Fruit fly (Drosophila melanogaster): ENCODE results near the gene CG2129.
A peak's percentile ranks its signal among the peaks of the same experiment; 100 is the strongest.

Gene CG2129

DNA sequence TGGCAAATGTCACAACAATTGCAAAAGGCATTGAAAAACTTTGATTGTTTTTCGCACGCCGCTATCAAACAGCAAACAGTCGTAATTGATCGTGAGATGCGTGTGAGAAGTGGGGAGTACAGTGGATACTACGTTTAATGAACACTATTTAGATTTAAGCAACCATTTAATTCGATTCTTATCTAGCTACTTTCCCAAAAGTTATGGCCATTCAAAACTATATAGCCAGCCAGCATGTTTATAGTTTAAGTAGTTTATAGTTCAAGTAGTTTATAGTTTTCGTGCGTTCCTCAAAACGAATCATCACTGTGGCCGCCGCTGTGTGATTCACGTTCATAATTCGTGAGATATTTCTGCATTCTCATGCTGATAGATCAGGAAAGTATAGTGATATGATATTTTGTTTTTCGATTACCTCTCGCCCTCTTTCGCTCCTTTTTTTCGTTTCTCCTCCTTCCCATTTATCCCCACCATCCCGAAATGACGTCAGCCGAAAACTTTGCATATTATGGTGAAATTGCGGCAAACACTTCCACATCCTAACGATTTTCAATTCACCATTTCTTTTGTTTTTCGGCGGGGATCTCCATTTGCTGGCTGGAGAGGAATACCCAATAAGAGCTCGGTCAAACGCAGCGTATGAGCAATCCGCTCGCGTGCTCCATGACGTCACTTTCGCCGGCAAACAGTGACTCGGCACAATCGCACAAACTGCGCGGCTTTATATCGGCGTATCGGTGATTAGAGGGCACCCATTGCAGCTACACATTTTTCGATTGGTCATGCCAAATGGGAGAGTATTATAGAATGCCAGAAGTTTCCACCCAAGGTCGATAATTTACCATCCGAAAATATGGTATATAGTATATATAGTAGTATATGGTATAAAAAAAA lies 32.0 kb upstream of the CG2129 start:
- TF ChIP-seq br (GFP tag; optimal IDR thresholded peaks at IDR 0.05) (peak; percentile 47), h (GFP tag; optimal IDR thresholded peaks at IDR 0.05) (peak; percentile 46), Abd-B (GFP tag; optimal IDR thresholded peaks at IDR 0.05) (no peak), fru (GFP tag; optimal IDR thresholded peaks at IDR 0.05) (peak; percentile 42), N (GFP tag; optimal IDR thresholded peaks at IDR 0.05) (no peak), Myc (optimal IDR thresholded peaks at IDR 0.05) (no peak), Rel (GFP tag; optimal IDR thresholded peaks at IDR 0.05) (no peak), Rel (tag; optimal IDR thresholded peaks at IDR 0.05) (peak; percentile 91), rgr (GFP tag; optimal IDR thresholded peaks at IDR 0.05) (peak; percentile 33), Hnf4 (GFP tag; optimal IDR thresholded peaks at IDR 0.05) (peak; percentile 27), sv (GFP tag; optimal IDR thresholded peaks at IDR 0.05) (peak; percentile 29), foxo (GFP tag; optimal IDR thresholded peaks at IDR 0.05) (peak in 1 of 2 experiments; percentile 58), ey (GFP tag; optimal IDR thresholded peaks at IDR 0.05) (peak; percentile 17), psq (GFP tag; optimal IDR thresholded peaks at IDR 0.05) (peak; percentile 36), HLH106 (tag; optimal IDR thresholded peaks at IDR 0.05) (peak; percentile 22)

DNA sequence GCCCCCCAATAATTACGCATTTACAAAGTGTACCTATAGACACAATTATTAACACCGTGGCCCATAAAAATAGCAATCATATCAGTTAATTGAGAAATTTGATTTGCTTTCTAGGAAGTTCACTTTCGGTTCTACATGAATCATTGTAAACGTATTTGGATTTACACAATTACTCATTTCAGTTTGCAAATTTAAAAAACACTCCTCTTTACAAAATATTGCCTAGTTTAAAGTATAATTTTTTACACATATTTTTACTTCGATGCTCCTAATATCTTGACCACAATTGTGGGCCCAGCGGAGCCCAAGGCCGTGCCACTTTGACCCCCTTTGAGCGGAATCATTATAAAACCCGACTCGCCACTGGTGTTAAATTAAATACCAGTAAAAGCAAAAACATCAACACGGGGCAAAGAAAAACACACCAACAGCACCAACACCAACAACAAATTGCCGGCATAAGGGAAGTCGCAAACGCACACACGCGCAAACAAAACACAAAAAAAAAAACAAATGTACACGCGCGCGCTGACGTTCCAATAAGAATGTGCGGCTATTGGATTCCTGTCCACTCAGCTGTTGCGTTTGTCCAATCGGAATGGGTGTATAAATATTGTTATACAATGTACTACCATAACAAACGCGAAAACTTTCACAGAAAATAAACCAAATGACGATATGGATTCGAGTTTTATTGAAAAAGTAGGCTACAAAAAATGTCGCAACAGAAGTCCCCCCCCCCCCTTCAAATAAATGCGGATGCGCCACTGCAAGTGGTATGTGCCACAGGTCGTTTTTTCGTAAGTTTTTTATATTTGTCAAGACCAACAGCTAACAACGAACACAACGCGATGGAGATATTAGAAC lies 30.9 kb upstream of the CG2129 start:
- TF ChIP-seq pan (optimal IDR thresholded peaks at IDR 0.05), result no peak
- no peak for TF ChIP-seq lola (GFP tag; optimal IDR thresholded peaks at IDR 0.05)
- TF ChIP-seq psq (GFP tag; optimal IDR thresholded peaks at IDR 0.05), result peak; percentile 7
- TF ChIP-seq Mio (GFP tag; optimal IDR thresholded peaks at IDR 0.05), result no peak
- no peak for TF ChIP-seq Dif (GFP tag; optimal IDR thresholded peaks at IDR 0.05; ENCODE audit: partially characterized antibody)
- no peak for TF ChIP-seq Vsx2 (GFP tag; optimal IDR thresholded peaks at IDR 0.05; ENCODE audit: partially characterized antibody)
- TF ChIP-seq Hnf4 (GFP tag; optimal IDR thresholded peaks at IDR 0.05), result peak; percentile 26
- no peak for TF ChIP-seq CrebA (GFP tag; optimal IDR thresholded peaks at IDR 0.05; ENCODE audit: borderline replicate concordance)
- no peak for TF ChIP-seq jim (GFP tag; optimal IDR thresholded peaks at IDR 0.05)
- no peak for TF ChIP-seq N (GFP tag; optimal IDR thresholded peaks at IDR 0.05)
- TF ChIP-seq CG32264 (GFP tag; optimal IDR thresholded peaks at IDR 0.05), result no peak
- no peak for TF ChIP-seq OdsH (GFP tag; optimal IDR thresholded peaks at IDR 0.05)
- TF ChIP-seq sage (GFP tag; optimal IDR thresholded peaks at IDR 0.05), result no peak
- no peak for TF ChIP-seq Rel (GFP tag; optimal IDR thresholded peaks at IDR 0.05)
- no peak for TF ChIP-seq Rel (tag; optimal IDR thresholded peaks at IDR 0.05)
- TF ChIP-seq dmrt93B (GFP tag; optimal IDR thresholded peaks at IDR 0.05), result no peak
- TF ChIP-seq br (GFP tag; optimal IDR thresholded peaks at IDR 0.05), result peak; percentile 31
- TF ChIP-seq Hr83 (GFP tag; optimal IDR thresholded peaks at IDR 0.05; ENCODE audit: poor library complexity, severe bottlenecking), result no peak
- TF ChIP-seq Sp1 (GFP tag; optimal IDR thresholded peaks at IDR 0.05), result peak; percentile 19
- TF ChIP-seq Abd-B (GFP tag; optimal IDR thresholded peaks at IDR 0.05), result no peak
- no peak for TF ChIP-seq dsf (GFP tag; optimal IDR thresholded peaks at IDR 0.05; ENCODE audit: borderline replicate concordance)
- TF ChIP-seq Jra (GFP tag; optimal IDR thresholded peaks at IDR 0.05), result no peak
- peak; percentile 20 for TF ChIP-seq h (GFP tag; optimal IDR thresholded peaks at IDR 0.05)
- TF ChIP-seq rgr (GFP tag; optimal IDR thresholded peaks at IDR 0.05), result peak; percentile 37
- peak; percentile 29 for TF ChIP-seq HLH106 (tag; optimal IDR thresholded peaks at IDR 0.05)
- no peak for TF ChIP-seq GATAd (GFP tag; optimal IDR thresholded peaks at IDR 0.05)
- no peak for TF ChIP-seq foxo (GFP tag; optimal IDR thresholded peaks at IDR 0.05)
- TF ChIP-seq sv (GFP tag; optimal IDR thresholded peaks at IDR 0.05), result peak; percentile 3
- no peak for TF ChIP-seq Dfd (GFP tag; optimal IDR thresholded peaks at IDR 0.05)
- TF ChIP-seq woc (GFP tag; optimal IDR thresholded peaks at IDR 0.05), result peak; percentile 25
- TF ChIP-seq dl (GFP tag; optimal IDR thresholded peaks at IDR 0.05; ENCODE audit: insufficient read depth in 1 of 2, partially characterized antibody in 2 of 2), result no peak

DNA sequence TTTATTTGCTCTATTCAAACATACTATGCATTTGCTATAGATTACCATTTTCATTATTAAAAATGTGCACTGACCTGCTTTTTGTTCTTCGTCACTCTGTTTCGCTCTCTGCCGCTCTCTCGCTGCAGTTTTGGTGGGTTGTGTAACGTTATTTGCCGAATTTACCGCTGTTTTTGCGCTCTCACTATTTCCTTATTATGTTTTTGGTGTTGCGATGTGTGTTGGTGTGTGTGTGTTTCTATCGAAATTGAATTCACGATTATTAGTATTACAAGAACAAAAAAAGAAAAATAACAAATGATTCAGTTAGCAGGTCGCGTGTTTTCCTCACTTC lies 30.3 kb upstream of the CG2129 start:
- no peak for TF ChIP-seq HLH106 (tag; optimal IDR thresholded peaks at IDR 0.05)
- no peak for TF ChIP-seq foxo (GFP tag; optimal IDR thresholded peaks at IDR 0.05)
- TF ChIP-seq Rel (GFP tag; optimal IDR thresholded peaks at IDR 0.05), result no peak
- TF ChIP-seq Rel (tag; optimal IDR thresholded peaks at IDR 0.05), result no peak
- TF ChIP-seq Hr78 (GFP tag; optimal IDR thresholded peaks at IDR 0.05), result no peak
- no peak for TF ChIP-seq ey (GFP tag; optimal IDR thresholded peaks at IDR 0.05)
- no peak for TF ChIP-seq Vsx2 (GFP tag; optimal IDR thresholded peaks at IDR 0.05; ENCODE audit: partially characterized antibody)
- no peak for TF ChIP-seq sage (GFP tag; optimal IDR thresholded peaks at IDR 0.05)
- TF ChIP-seq dsf (GFP tag; optimal IDR thresholded peaks at IDR 0.05; ENCODE audit: borderline replicate concordance), result no peak
- no peak for TF ChIP-seq pan (optimal IDR thresholded peaks at IDR 0.05)
- TF ChIP-seq rgr (GFP tag; optimal IDR thresholded peaks at IDR 0.05), result no peak
- TF ChIP-seq Dif (GFP tag; optimal IDR thresholded peaks at IDR 0.05; ENCODE audit: partially characterized antibody), result no peak
- no peak for TF ChIP-seq usp (GFP tag; optimal IDR thresholded peaks at IDR 0.05)
- no peak for TF ChIP-seq N (GFP tag; optimal IDR thresholded peaks at IDR 0.05)
- TF ChIP-seq psq (GFP tag; optimal IDR thresholded peaks at IDR 0.05), result no peak
- TF ChIP-seq sv (GFP tag; optimal IDR thresholded peaks at IDR 0.05), result no peak
